Worm (Caenorhabditis elegans): ENCODE results near the gene F25D1.5.

The F25D1.5 gene

DNA sequence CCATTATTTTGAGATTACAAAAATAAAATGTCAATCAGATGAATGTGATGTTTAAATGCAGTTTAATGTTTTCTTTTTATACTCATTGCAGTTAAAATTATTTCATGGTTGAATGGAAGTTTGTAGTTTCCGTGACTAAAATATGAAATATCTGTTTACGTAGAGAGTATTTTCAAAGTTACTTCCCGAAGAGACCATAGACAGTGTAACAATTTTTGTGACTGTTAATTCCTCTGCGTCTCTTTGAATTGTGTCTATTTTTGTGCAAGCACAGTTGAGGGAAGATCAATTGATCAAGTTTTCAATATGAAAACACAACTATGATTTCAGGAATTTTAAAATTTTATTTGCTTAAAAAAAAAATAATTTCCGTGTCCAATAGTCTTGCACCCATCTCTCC is at the start of gene F25D1.5:
Gene F25D1.5, minus strand, starts transcription at position 35 of the 400 bp plus-strand sequence.
- TF ChIP-seq pha-2 (tag; optimal IDR thresholded peaks at IDR 0.05) (no peak), rnt-1 (tag; optimal IDR thresholded peaks at IDR 0.05) (no peak), odd-2 (tag; optimal IDR thresholded peaks at IDR 0.05) (no peak), C08G9.2 (tag; optimal IDR thresholded peaks at IDR 0.05) (no peak), ceh-22 (tag; optimal IDR thresholded peaks at IDR 0.05) (no peak), ref-2 (tag; optimal IDR thresholded peaks at IDR 0.05) (no peak), ceh-31 (tag; optimal IDR thresholded peaks at IDR 0.05) (no peak), ceh-24 (tag; optimal IDR thresholded peaks at IDR 0.05) (no peak), ceh-45 (GFP tag; IDR thresholded peaks at IDR 0.05) (no peak), fkh-10 (GFP tag; optimal IDR thresholded peaks at IDR 0.05) (no peak)

DNA sequence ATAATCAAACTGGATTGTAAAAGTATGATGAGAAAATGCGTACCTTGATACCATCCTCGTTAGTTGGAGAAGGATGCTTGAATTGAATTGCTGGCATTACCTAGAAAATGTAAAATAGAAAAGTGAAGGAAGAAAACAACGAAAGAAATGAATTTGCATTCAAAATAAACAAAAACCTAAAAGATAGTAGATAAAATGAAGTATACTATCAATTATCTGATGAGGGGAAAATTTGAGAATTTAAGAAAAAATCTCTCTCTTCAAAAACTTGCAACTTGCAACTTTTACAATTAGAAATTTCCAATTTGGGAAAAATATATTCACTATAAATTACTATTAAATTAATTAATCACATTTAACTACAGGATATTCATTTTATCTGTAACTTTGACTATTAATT is 48.2 kb upstream of the F25D1.5 start, which contains the start of gene T21C9.11:
Gene T21C9.11, minus strand, starts transcription at position 101 of the 400 bp plus-strand sequence.
- TF ChIP-seq npax-4 (tag; optimal IDR thresholded peaks at IDR 0.05) (no peak), gmeb-2 (tag; optimal IDR thresholded peaks at IDR 0.05) (no peak), sox-4 (tag; optimal IDR thresholded peaks at IDR 0.05) (no peak), ref-2 (tag; optimal IDR thresholded peaks at IDR 0.05) (no peak), Y22D7AL.16 (tag; optimal IDR thresholded peaks at IDR 0.05) (no peak), pax-1 (tag; optimal IDR thresholded peaks at IDR 0.05) (no peak), ttx-3 (tag; optimal IDR thresholded peaks at IDR 0.05) (no peak), hlh-15 (tag; optimal IDR thresholded peaks at IDR 0.05) (no peak), pros-1 (tag; optimal IDR thresholded peaks at IDR 0.05) (no peak), K02D7.2 (tag; optimal IDR thresholded peaks at IDR 0.05) (no peak), lin-11 (tag; optimal IDR thresholded peaks at IDR 0.05) (no peak), pqm-1 (tag; optimal IDR thresholded peaks at IDR 0.05) (no peak), ahr-1 (tag; optimal IDR thresholded peaks at IDR 0.05) (no peak), pag-3 (tag; optimal IDR thresholded peaks at IDR 0.05; ENCODE audit: borderline replicate concordance) (no peak), fax-1 (tag; optimal IDR thresholded peaks at IDR 0.05) (no peak), hlh-13 (GFP tag; optimal IDR thresholded peaks at IDR 0.05) (no peak), zip-5 (tag; optimal IDR thresholded peaks at IDR 0.05) (no peak)

DNA sequence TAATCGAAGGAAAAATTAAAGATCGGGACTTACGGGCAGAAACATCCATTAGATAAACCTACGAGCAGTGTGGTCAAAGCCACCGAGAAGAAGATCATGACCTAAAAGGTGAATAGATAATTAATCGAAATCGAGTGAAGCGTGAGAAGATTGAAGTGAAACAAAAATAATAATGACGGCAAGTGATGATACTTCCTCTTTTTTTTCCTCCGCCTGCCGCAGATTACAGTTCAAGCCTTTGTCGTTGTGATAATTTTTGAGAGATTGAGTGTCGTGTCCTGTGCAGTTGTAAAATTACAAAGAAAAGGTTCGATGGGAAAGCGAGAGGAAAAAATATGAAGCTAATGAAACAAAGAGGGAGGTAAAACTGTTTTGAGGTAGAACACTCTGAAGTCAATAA is 45.9 kb upstream of the F25D1.5 start, which contains the start of gene T21C9.9:
Gene T21C9.9, minus strand, starts transcription at position 101 of the 400 bp plus-strand sequence.
- no peak for TF ChIP-seq ceh-45 (GFP tag; IDR thresholded peaks at IDR 0.05)
- TF ChIP-seq ceh-30 (tag; optimal IDR thresholded peaks at IDR 0.05), result no peak
- no peak for TF ChIP-seq fax-1 (tag; optimal IDR thresholded peaks at IDR 0.05)
- no peak for TF ChIP-seq ceh-2 (tag; optimal IDR thresholded peaks at IDR 0.05)
- TF ChIP-seq ceh-34 (tag; optimal IDR thresholded peaks at IDR 0.05), result no peak
- TF ChIP-seq ttx-3 (tag; optimal IDR thresholded peaks at IDR 0.05), result no peak

DNA sequence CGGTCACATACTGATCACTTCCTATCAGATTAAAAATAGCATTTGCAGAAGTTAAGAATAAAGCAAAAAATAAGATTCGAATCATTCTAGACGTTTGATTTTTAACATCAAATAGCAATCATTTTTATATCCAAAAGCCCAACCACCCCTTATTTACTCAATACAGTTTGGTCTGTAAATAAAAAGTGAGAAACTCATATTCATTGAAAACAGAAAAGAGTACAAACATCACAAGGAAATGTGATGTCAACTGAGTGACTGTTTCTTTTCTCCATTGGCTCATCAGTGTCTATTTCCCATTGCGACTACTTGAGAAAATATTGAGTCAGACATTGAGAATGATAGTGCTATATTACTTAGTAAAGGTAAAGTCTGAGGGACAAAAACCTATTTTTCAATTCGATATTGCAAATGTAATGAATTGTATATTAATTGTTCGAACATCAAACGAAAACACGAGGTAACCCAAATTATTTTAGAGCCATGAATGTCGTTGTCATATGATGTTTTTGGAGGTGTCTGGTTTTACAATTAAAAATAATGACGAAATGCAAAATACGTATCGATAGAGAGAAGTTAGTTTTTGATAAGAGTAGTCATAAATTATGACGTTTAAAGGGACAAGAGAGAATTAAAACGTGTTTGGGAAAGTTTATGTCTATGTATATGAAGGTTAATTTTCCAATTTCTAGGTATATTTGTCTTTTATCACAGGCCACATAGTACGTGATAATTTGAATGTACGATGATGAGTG is 43.4 kb upstream of the F25D1.5 start, which contains the start of gene ttr-23:
Gene ttr-23, minus strand, starts transcription at position 87 of the 755 bp plus-strand sequence.
- no peak for TF ChIP-seq unc-55 (GFP tag; optimal IDR thresholded peaks at IDR 0.05)
- no peak for TF ChIP-seq C38D4.7 (GFP tag; optimal IDR thresholded peaks at IDR 0.05)
- TF ChIP-seq elt-4 (tag; optimal IDR thresholded peaks at IDR 0.05), result no peak
- no peak for TF ChIP-seq tbx-7 (tag; optimal IDR thresholded peaks at IDR 0.05)
- TF ChIP-seq hlh-30 (tag; optimal IDR thresholded peaks at IDR 0.05; ENCODE audit: insufficient read depth), result no peak
- TF ChIP-seq sdc-2 (tag; optimal IDR thresholded peaks at IDR 0.05), result no peak
- TF ChIP-seq fkh-6 (tag; optimal IDR thresholded peaks at IDR 0.05), result no peak
- no peak for TF ChIP-seq unc-42 (tag; optimal IDR thresholded peaks at IDR 0.05)
- TF ChIP-seq madf-2 (tag; optimal IDR thresholded peaks at IDR 0.05), result no peak
- no peak for TF ChIP-seq pat-9 (tag; optimal IDR thresholded peaks at IDR 0.05)
- no peak for TF ChIP-seq ceh-31 (tag; optimal IDR thresholded peaks at IDR 0.05)
- TF ChIP-seq sox-4 (tag; optimal IDR thresholded peaks at IDR 0.05), result no peak
- no peak for TF ChIP-seq ceh-24 (tag; optimal IDR thresholded peaks at IDR 0.05)
